Worm (Caenorhabditis elegans) whole organism, mixed stage, embryonic: ENCODE results near the gene cdkl-1.
A peak's percentile ranks its signal among the peaks of the same experiment; 100 is the strongest.

Experiments
- blmp-1 ChIP-seq: fragments of 150-350 bp; optimal IDR thresholded peaks from 2 replicates; lab custom pipeline; 2014; ENCODE audit warnings: missing biosample characterization, missing genetic modification characterization
- ceh-43 ChIP-seq: fragments of 200-800 bp; sonication (Bioruptor generic); optimal IDR thresholded peaks from 2 replicates; lab custom pipeline; 2018; ENCODE audit warnings: mild to moderate bottlenecking, missing genetic modification characterization, moderate library complexity, missing compliant biosample characterization
- drap-1 ChIP-seq: fragments of 200-800 bp; sonication (Bioruptor generic); optimal IDR thresholded peaks from 3 replicates; lab custom pipeline; 2018; ENCODE audit warnings: mild to moderate bottlenecking, missing genetic modification characterization, missing compliant biosample characterization
- elt-1 ChIP-seq: sonication (generic microtip); optimal IDR thresholded peaks from 2 replicates; lab custom pipeline; 2017; ENCODE audit warnings: missing genetic modification characterization, mild to moderate bottlenecking, missing compliant biosample characterization, antibody characterized with exemption, moderate library complexity, borderline replicate concordance; ENCODE audit not compliant: insufficient read depth
- lin-13 ChIP-seq: fragments of 150-350 bp; optimal IDR thresholded peaks from 2 replicates; lab custom pipeline; 2014; ENCODE audit warnings: missing biosample characterization, missing genetic modification characterization
- mep-1 ChIP-seq: fragments of 150-350 bp; optimal IDR thresholded peaks from 2 replicates; lab custom pipeline; 2017; ENCODE audit warnings: missing biosample characterization, missing genetic modification reagents, missing genetic modification characterization, inconsistent platforms
- nhr-237 ChIP-seq: fragments of 150-350 bp; optimal IDR thresholded peaks from 2 replicates; lab custom pipeline; 2014; ENCODE audit warnings: missing biosample characterization, missing genetic modification characterization
- nhr-28 ChIP-seq: fragments of 150-350 bp; optimal IDR thresholded peaks from 2 replicates; lab custom pipeline; 2014; ENCODE audit warnings: missing biosample characterization, missing genetic modification characterization
- nhr-76 ChIP-seq: sonication (generic microtip); optimal IDR thresholded peaks from 2 replicates; lab custom pipeline; 2017; ENCODE audit warnings: missing biosample characterization, missing genetic modification characterization
- pha-4 ChIP-seq: fragments of 150-350 bp; optimal IDR thresholded peaks from 2 replicates; lab custom pipeline; 2018; ENCODE audit warnings: missing biosample characterization, missing genetic modification reagents, missing genetic modification characterization
- snpc-4 ChIP-seq: fragments of 150-350 bp; optimal IDR thresholded peaks from 2 replicates; lab custom pipeline; 2014; ENCODE audit warnings: missing biosample characterization, missing genetic modification characterization
- unc-62 ChIP-seq: fragments of 150-350 bp; optimal IDR thresholded peaks from 2 replicates; lab custom pipeline; 2014; ENCODE audit warnings: missing biosample characterization, missing genetic modification reagents, missing genetic modification characterization

- TF ChIP-seq unc-62 (GFP tag; lab: Kevin White, UChicago), result no peak
- TF ChIP-seq lin-13 (tag; lab: Kevin White, UChicago), result no peak
- no peak for TF ChIP-seq drap-1 (GFP tag; lab: Kevin White, UChicago)
- TF ChIP-seq nhr-237 (tag; lab: Kevin White, UChicago), result no peak
- TF ChIP-seq nhr-28 (tag; lab: Kevin White, UChicago), result no peak
- no peak for TF ChIP-seq elt-1 (tag; lab: Kevin White, UChicago)
- TF ChIP-seq nhr-76 (tag; lab: Kevin White, UChicago), result no peak
- TF ChIP-seq snpc-4 (tag; lab: Kevin White, UChicago), result no peak
- no peak for TF ChIP-seq pha-4
- no peak for TF ChIP-seq ceh-43 (GFP tag; lab: Kevin White, UChicago)
- no peak for TF ChIP-seq blmp-1 (tag; lab: Kevin White, UChicago)
- peak; percentile 48 for TF ChIP-seq mep-1 (tag; lab: Kevin White, UChicago)
Observed at ce11 chrV:11123817-11124337, 25.2 kb downstream of the cdkl-1 start, which contains the start of the genes atp-5 and lmtr-3.
